Worm (Caenorhabditis elegans) whole organism, early embryonic: ENCODE data around the gene cutl-21.

Experiments
- ama-1 ChIP-seq: fragments of 150-350 bp; optimal IDR thresholded peaks from 2 replicates; lab custom pipeline; 2014
- ceh-13 ChIP-seq: fragments of 200-800 bp; sonication (Bioruptor generic); optimal IDR thresholded peaks from 2 replicates; lab custom pipeline; 2018; ENCODE audit warnings: mild to moderate bottlenecking, missing genetic modification characterization, missing compliant biosample characterization
- hnd-1 ChIP-seq: sonication (generic microtip); optimal IDR thresholded peaks from 2 replicates; lab custom pipeline; 2016; ENCODE audit warnings: missing genetic modification characterization, missing compliant biosample characterization
- scrt-1 ChIP-seq: fragments of 200-800 bp; sonication (Bioruptor generic); IDR thresholded peaks from 2 replicates; pipeline ENCODE4 v1.3.6; 2022; ENCODE audit warnings: missing genetic modification characterization, missing compliant biosample characterization
- sea-1 ChIP-seq: fragments of 200-800 bp; sonication (Bioruptor generic); conservative IDR thresholded peaks from 2 replicates; pipeline ENCODE4 v1.3.6; 2022; ENCODE audit warnings: missing genetic modification characterization, missing compliant biosample characterization
- tbx-37 ChIP-seq: fragments of 200-800 bp; sonication (Bioruptor generic); conservative IDR thresholded peaks from 2 replicates; pipeline ENCODE4 v1.3.6; 2022; ENCODE audit warnings: missing genetic modification reagents, missing genetic modification characterization, missing compliant biosample characterization

- TF ChIP-seq tbx-37, result no peak
- TF ChIP-seq hnd-1, result no peak
- no peak for TF ChIP-seq ceh-13
- no peak for TF ChIP-seq ama-1
- no peak for TF ChIP-seq sea-1 (GFP tag; lab: Robert Waterston, UW)
- TF ChIP-seq scrt-1 (GFP tag; lab: Robert Waterston, UW), result no peak
These were observed 29.5 kb upstream of the cutl-21 start, which contains the start of gene vps-45 for ce11 chrX:974499-975235.
